Worm (Caenorhabditis elegans) whole organism, dauer: ENCODE measurements around the gene psmd-9.

Source experiments
- unc-62 ChIP-seq: sonication (generic microtip); optimal IDR thresholded peaks from 2 replicates; lab custom pipeline; 2017; ENCODE audit warnings: missing biosample characterization, missing genetic modification reagents, missing genetic modification characterization

psmd-9 gene

ce11 chrII:6901795-6902194, at the start of gene psmd-9:
Gene psmd-9, plus strand, starts transcription at chrII:6902095.
- no peak for TF ChIP-seq unc-62

ce11 chrII:6853059-6853466, 48.8 kb upstream of the psmd-9 start:
- no peak for TF ChIP-seq unc-62

ce11 chrII:6858201-6858600, 43.7 kb upstream of the psmd-9 start, which contains the start of gene dnj-5:
Gene dnj-5, minus strand, starts transcription at chrII:6858301.
- TF ChIP-seq unc-62 = no peak

ce11 chrII:6858835-6859234, 43.1 kb upstream of the psmd-9 start:
- no peak for TF ChIP-seq unc-62

- TF ChIP-seq unc-62 = no peak
These were observed 41.9 kb upstream of the psmd-9 start for ce11 chrII:6860043-6860442.

ce11 chrII:6863652-6864051, 38.2 kb upstream of the psmd-9 start, which contains the start of gene aff-1:
Gene aff-1, minus strand, starts transcription at chrII:6863752.
- no peak for TF ChIP-seq unc-62

ce11 chrII:6870803-6871202, 31.1 kb upstream of the psmd-9 start, which contains the start of gene clhm-1:
Gene clhm-1, minus strand, starts transcription at chrII:6871009.
- no peak for TF ChIP-seq unc-62

ce11 chrII:6872493-6872892, 29.4 kb upstream of the psmd-9 start, which contains the start of gene C44B7.5:
Gene C44B7.5, minus strand, starts transcription at chrII:6872593.
- TF ChIP-seq unc-62 = no peak

ce11 chrII:6876957-6877356, 24.9 kb upstream of the psmd-9 start, which contains the start of gene slc-36.5:
Gene slc-36.5, minus strand, starts transcription at chrII:6877057.
- TF ChIP-seq unc-62 = no peak

- TF ChIP-seq unc-62 = no peak
These were observed 24.0 kb upstream of the psmd-9 start for ce11 chrII:6877881-6878280.

- TF ChIP-seq unc-62 = no peak
These were observed 21.8 kb upstream of the psmd-9 start, which contains the start of gene C44B7.7 for ce11 chrII:6880067-6880466. Gene C44B7.7, minus strand, starts transcription at chrII:6880167.

- TF ChIP-seq unc-62 = no peak
These were observed 19.6 kb upstream of the psmd-9 start for ce11 chrII:6882335-6882734.

- TF ChIP-seq unc-62 = no peak
These were observed 18.2 kb upstream of the psmd-9 start, which contains the start of gene pmp-1 for ce11 chrII:6883716-6884115. Gene pmp-1, minus strand, starts transcription at chrII:6883754.

- TF ChIP-seq unc-62 = no peak
These were observed 17.3 kb upstream of the psmd-9 start for ce11 chrII:6884568-6884967.

ce11 chrII:6887319-6888005, 14.4 kb upstream of the psmd-9 start, which contains the start of gene pmp-2:
Gene pmp-2, minus strand, starts transcription at chrII:6887805.
- TF ChIP-seq unc-62 = no peak

ce11 chrII:6888211-6888610, 13.7 kb upstream of the psmd-9 start:
- no peak for TF ChIP-seq unc-62

ce11 chrII:6888661-6889579, 13.0 kb upstream of the psmd-9 start:
- TF ChIP-seq unc-62 = no peak
